5 fruit fly cellular contexts compared by ENCODE assay signal in the genomic region with DNA sequence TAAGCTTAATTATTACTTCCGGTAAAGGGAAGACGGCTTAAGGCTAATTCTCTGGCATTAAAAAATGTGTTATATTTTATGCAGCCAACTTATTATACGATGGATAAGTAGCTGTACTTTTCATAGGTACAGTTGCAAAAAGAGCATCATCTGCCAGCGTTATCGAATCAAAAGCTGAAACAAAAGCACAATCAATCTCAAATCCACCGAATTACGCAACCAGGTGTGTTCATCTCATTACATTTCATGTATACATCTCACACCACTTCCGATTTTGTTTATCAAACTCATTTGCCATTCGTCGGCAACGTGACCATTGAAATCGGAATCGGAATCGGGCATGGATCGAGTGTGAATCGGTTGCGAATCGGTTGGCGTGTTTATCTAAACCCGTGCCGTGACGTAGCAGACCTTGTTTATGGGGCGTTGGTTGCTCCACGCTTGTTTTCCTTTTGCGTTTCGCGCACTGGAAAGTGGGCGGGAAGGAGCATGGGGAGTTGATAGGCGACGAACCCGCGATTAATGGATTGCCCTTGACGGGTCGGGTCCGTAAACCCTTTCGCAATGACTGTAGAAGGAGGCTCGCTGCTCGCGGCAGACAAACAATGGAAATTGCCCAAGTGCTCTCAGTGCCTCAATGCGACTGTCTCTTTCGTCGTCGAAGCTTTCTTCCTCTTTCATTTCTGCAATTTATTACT.
TF ChIP-seq lines count a peak whose summit lies in the region.

No protein-coding gene starts in this region.

- no peak for TF ChIP-seq CTCF in whole organism, embryonic (GFP tag; optimal IDR thresholded peaks at IDR 0.05; lab: Kevin White, UChicago)

TF ChIP-seq in whole organism, adult, 20 proteins besides CTCF, POLR2A, EP300 and RAD21:
- TF ChIP-seq ovo (GFP tag; optimal IDR thresholded peaks at IDR 0.05; lab: Kevin White, UChicago) (no peak), cnc (optimal IDR thresholded peaks at IDR 0.05; lab: Kevin White, UChicago) (no peak), toe (GFP tag; optimal IDR thresholded peaks at IDR 0.05; lab: Kevin White, UChicago) (peak; percentile 68)

TF ChIP-seq in whole organism, embryonic, 481 proteins besides CTCF, POLR2A, EP300 and RAD21:
- TF ChIP-seq tna (GFP tag; IDR thresholded peaks at IDR 0.05; lab: Robert Waterston, UW; ENCODE audit: partially characterized antibody) (0 out of 2 replicates have a peak, but pooled peaks have one; percentile 44), CG13894 (tag; optimal IDR thresholded peaks at IDR 0.05; lab: Kevin White, UChicago) (peak; percentile 84), CG31224 (GFP tag; IDR thresholded peaks at IDR 0.05; lab: Robert Waterston, UW) (no peak), Deaf1 (tag; optimal IDR thresholded peaks at IDR 0.05; lab: Kevin White, UChicago) (peak; percentile 34), CG7839 (tag; optimal IDR thresholded peaks at IDR 0.05; lab: Kevin White, UChicago) (no peak), Pdp1 (GFP tag; optimal IDR thresholded peaks at IDR 0.05; lab: Kevin White, UChicago) (peak in 1 of 2 experiments; percentile 93), Spps (tag; optimal IDR thresholded peaks at IDR 0.05; lab: Kevin White, UChicago) (no peak), CG7357 (GFP tag; IDR thresholded peaks at IDR 0.05; lab: Robert Waterston, UW) (0 out of 3 replicates have a peak, but pooled peaks have one; percentile 49), CG15479 (GFP tag; optimal IDR thresholded peaks at IDR 0.05; lab: Kevin White, UChicago) (no peak), CG12299 (tag; optimal IDR thresholded peaks at IDR 0.05; lab: Kevin White, UChicago) (no peak), CG18262 (tag; optimal IDR thresholded peaks at IDR 0.05; lab: Kevin White, UChicago) (no peak), chinmo (GFP tag; IDR thresholded peaks at IDR 0.05; lab: Robert Waterston, UW; ENCODE audit: partially characterized antibody) (0 out of 4 replicates have a peak, but pooled peaks have one; percentile 45), jigr1 (GFP tag; IDR thresholded peaks at IDR 0.05; lab: Robert Waterston, UW) (no peak), ab (GFP tag; optimal IDR thresholded peaks at IDR 0.05; lab: Kevin White, UChicago) (peak; percentile 4), CG7987 (GFP tag; optimal IDR thresholded peaks at IDR 0.05; lab: Kevin White, UChicago) (peak; percentile 54)

TF ChIP-seq in whole organism, prepupa, 60 proteins besides CTCF, POLR2A, EP300 and RAD21:
- TF ChIP-seq Eip93F (GFP tag; optimal IDR thresholded peaks at IDR 0.05; lab: Kevin White, UChicago) = peak; percentile 48
- no peak for TF ChIP-seq CG11294 (GFP tag; IDR thresholded peaks at IDR 0.05; lab: Robert Waterston, UW)

TF ChIP-seq in whole organism, pupa, 21 proteins besides CTCF, POLR2A, EP300 and RAD21:
- TF ChIP-seq CG4496 (GFP tag; IDR thresholded peaks at IDR 0.05; lab: Robert Waterston, UW) (no peak), EcR (GFP tag; optimal IDR thresholded peaks at IDR 0.05; lab: Kevin White, UChicago) (peak; percentile 97)

TF ChIP-seq in whole organism, wandering third instar larva, 38 proteins besides CTCF, POLR2A, EP300 and RAD21:
- TF ChIP-seq Hnf4 (GFP tag; optimal IDR thresholded peaks at IDR 0.05; lab: Kevin White, UChicago) (no peak), CrebA (GFP tag; optimal IDR thresholded peaks at IDR 0.05; lab: Kevin White, UChicago; ENCODE audit: borderline replicate concordance) (peak; percentile 17), sv (GFP tag; optimal IDR thresholded peaks at IDR 0.05; lab: Kevin White, UChicago) (peak; percentile 54)
